Worm (Caenorhabditis elegans) whole organism, L1 larva: ENCODE measurements around the gene trm-2A.
A peak's percentile ranks its signal among the peaks of the same experiment; 100 is the strongest.

ENCODE experiments used
- C16A3.4 ChIP-seq: fragments of 150-350 bp; optimal IDR thresholded peaks from 2 replicates; lab custom pipeline; 2014; ENCODE audit warnings: missing biosample characterization, missing genetic modification characterization
- C34B4.2 ChIP-seq: sonication (generic microtip); optimal IDR thresholded peaks from 2 replicates; lab custom pipeline; 2017; ENCODE audit warnings: mild to moderate bottlenecking, missing genetic modification characterization, missing compliant biosample characterization
- F16B12.6 ChIP-seq: fragments of 150-350 bp; optimal IDR thresholded peaks from 2 replicates; lab custom pipeline; 2014; ENCODE audit warnings: missing biosample characterization, missing genetic modification characterization
- aly-2 ChIP-seq: fragments of 150-350 bp; optimal IDR thresholded peaks from 2 replicates; lab custom pipeline; 2014; ENCODE audit warnings: missing biosample characterization, missing genetic modification characterization
- ceh-63 ChIP-seq: fragments of 200-800 bp; sonication (Bioruptor generic); optimal IDR thresholded peaks from 2 replicates; lab custom pipeline; 2018; ENCODE audit warnings: mild to moderate bottlenecking, missing genetic modification characterization, missing compliant biosample characterization
- ceh-8 ChIP-seq: fragments of 200-800 bp; sonication (Bioruptor generic); optimal IDR thresholded peaks from 2 replicates; lab custom pipeline; 2018; ENCODE audit warnings: mild to moderate bottlenecking, missing genetic modification characterization, moderate library complexity, missing compliant biosample characterization
- ceh-82 ChIP-seq, 3 experiments: fragments of 150-350 bp in 1 of 3; sonication (generic microtip) in 2 of 3; optimal IDR thresholded peaks; 2 replicates each; lab custom pipeline; 2014 to 2017; ENCODE audit warnings: missing biosample characterization in 3 of 3, missing genetic modification characterization in 3 of 3
- ceh-88 ChIP-seq: fragments of 200-800 bp; sonication (Bioruptor generic); IDR thresholded peaks from 2 replicates; pipeline ENCODE4 v1.3.6; 2022; ENCODE audit warnings: missing genetic modification characterization, missing compliant biosample characterization
- ces-1 ChIP-seq: fragments of 150-350 bp; optimal IDR thresholded peaks from 2 replicates; lab custom pipeline; 2014; ENCODE audit warnings: missing biosample characterization, missing genetic modification reagents, missing genetic modification characterization
- efl-1 ChIP-seq, 4 experiments: fragments of 150-350 bp; optimal IDR thresholded peaks in 3 of 4; peaks in 1 of 4; 1 replicate in 1 of 4; 2 replicates in 3 of 4; lab custom pipeline; 2014; ENCODE audit warnings: missing biosample characterization in 2 of 4, missing genetic modification characterization in 2 of 4, missing genetic modification reagents in 2 of 4
- egl-13 ChIP-seq: sonication (generic microtip); optimal IDR thresholded peaks from 2 replicates; lab custom pipeline; 2016; ENCODE audit warnings: missing genotype, missing genetic modification reagents, missing genetic modification characterization, missing compliant biosample characterization
- egl-27 ChIP-seq, 2 experiments: fragments of 150-350 bp in 1 of 2; sonication (generic microtip); optimal IDR thresholded peaks; 3 replicates each; lab custom pipeline; 2017 to 2018; ENCODE audit warnings: missing biosample characterization in 2 of 2, missing genetic modification characterization in 2 of 2, missing genetic modification reagents in 2 of 2
- elt-2 ChIP-seq: sonication (generic microtip); optimal IDR thresholded peaks from 2 replicates; lab custom pipeline; 2016; ENCODE audit warnings: missing genetic modification characterization, mild to moderate bottlenecking, inconsistent platforms, missing compliant biosample characterization, missing genetic modification reagents
- elt-3 ChIP-seq, 6 experiments: fragments of 150-350 bp in 1 of 6; sonication (generic microtip); optimal IDR thresholded peaks; 2 replicates each; lab custom pipeline; 2017 to 2018; ENCODE audit warnings: missing biosample characterization in 6 of 6, missing genetic modification characterization in 6 of 6, inconsistent platforms in 1 of 6
- fkh-8 ChIP-seq: sonication (generic microtip); optimal IDR thresholded peaks from 2 replicates; lab custom pipeline; 2016; ENCODE audit warnings: mild to moderate bottlenecking, missing genetic modification characterization, missing compliant biosample characterization
- fos-1 ChIP-seq: fragments of 150-350 bp; optimal IDR thresholded peaks from 2 replicates; lab custom pipeline; 2014; ENCODE audit warnings: missing biosample characterization, missing genetic modification characterization
- hlh-17 ChIP-seq: fragments of 200-800 bp; sonication (Bioruptor generic); optimal IDR thresholded peaks from 2 replicates; lab custom pipeline; 2018; ENCODE audit warnings: missing genetic modification characterization, mild to moderate bottlenecking, missing compliant biosample characterization, moderate library complexity, borderline replicate concordance
- hpl-2 ChIP-seq: fragments of 150-350 bp; optimal IDR thresholded peaks from 2 replicates; lab custom pipeline; 2014; ENCODE audit warnings: missing biosample characterization, missing genetic modification reagents, missing genetic modification characterization
- irx-1 ChIP-seq: sonication (generic microtip); optimal IDR thresholded peaks from 2 replicates; lab custom pipeline; 2016; ENCODE audit warnings: missing genetic modification characterization, missing compliant biosample characterization
- jun-1 ChIP-seq: fragments of 150-350 bp; optimal IDR thresholded peaks from 2 replicates; lab custom pipeline; 2014; ENCODE audit warnings: missing biosample characterization, missing genetic modification reagents, missing genetic modification characterization
- lin-14 ChIP-seq: fragments of 200-800 bp; sonication (Bioruptor generic); optimal IDR thresholded peaks from 2 replicates; lab custom pipeline; 2018; ENCODE audit warnings: mild to moderate bottlenecking, missing genetic modification characterization, moderate library complexity, missing compliant biosample characterization
- lin-15B ChIP-seq: fragments of 150-350 bp; sonication (generic microtip); optimal IDR thresholded peaks from 3 replicates; lab custom pipeline; 2014; ENCODE audit warnings: missing biosample characterization, missing genetic modification characterization
- lin-35 ChIP-seq, 2 experiments: fragments of 150-350 bp; optimal IDR thresholded peaks; 2 replicates each; lab custom pipeline; 2014; ENCODE audit warnings: missing biosample characterization in 2 of 2, missing genetic modification characterization in 2 of 2, missing genetic modification reagents in 2 of 2
- lir-3 ChIP-seq: sonication (generic microtip); optimal IDR thresholded peaks from 2 replicates; lab custom pipeline; 2016; ENCODE audit warnings: mild to moderate bottlenecking, missing genetic modification characterization, moderate library complexity, missing compliant biosample characterization; ENCODE audit not compliant: poor library complexity
- lsy-2 ChIP-seq, 2 experiments: fragments of 150-350 bp; optimal IDR thresholded peaks; 2 replicates each; lab custom pipeline; 2014; ENCODE audit warnings: missing biosample characterization in 2 of 2, missing genetic modification characterization in 2 of 2
- mab-9 ChIP-seq: fragments of 200-800 bp; sonication (Bioruptor generic); IDR thresholded peaks from 2 replicates; pipeline ENCODE4 v1.3.6; 2022; ENCODE audit warnings: missing genetic modification reagents, missing genetic modification characterization, missing compliant biosample characterization
- mdl-1 ChIP-seq, 2 experiments: fragments of 150-350 bp; optimal IDR thresholded peaks; 2 replicates each; lab custom pipeline; 2014 to 2017; ENCODE audit warnings: missing biosample characterization in 2 of 2, missing genetic modification characterization in 2 of 2, inconsistent platforms in 1 of 2
- mef-2 ChIP-seq: fragments of 150-350 bp; optimal IDR thresholded peaks from 2 replicates; lab custom pipeline; 2014; ENCODE audit warnings: missing biosample characterization, missing genetic modification characterization
- mep-1 ChIP-seq: fragments of 150-350 bp; optimal IDR thresholded peaks from 2 replicates; lab custom pipeline; 2014; ENCODE audit warnings: missing biosample characterization, missing genetic modification characterization
- nhr-11 ChIP-seq: fragments of 150-350 bp; optimal IDR thresholded peaks from 2 replicates; lab custom pipeline; 2014; ENCODE audit warnings: missing biosample characterization, missing genetic modification characterization
- nhr-12 ChIP-seq: sonication (generic microtip); optimal IDR thresholded peaks from 2 replicates; lab custom pipeline; 2017; ENCODE audit warnings: missing biosample characterization, missing genetic modification characterization
- nhr-19 ChIP-seq: fragments of 200-800 bp; sonication (Bioruptor generic); conservative IDR thresholded peaks from 2 replicates; pipeline ENCODE4 v1.3.6; 2022; ENCODE audit warnings: missing genetic modification characterization, missing compliant biosample characterization
- nhr-237 ChIP-seq: fragments of 150-350 bp; optimal IDR thresholded peaks from 2 replicates; lab custom pipeline; 2014; ENCODE audit warnings: missing biosample characterization, missing genetic modification characterization
- nhr-28 ChIP-seq: fragments of 150-350 bp; optimal IDR thresholded peaks from 2 replicates; lab custom pipeline; 2014; ENCODE audit warnings: missing biosample characterization, missing genetic modification characterization
- nhr-47 ChIP-seq: sonication (generic microtip); optimal IDR thresholded peaks from 2 replicates; lab custom pipeline; 2016; ENCODE audit warnings: mild to moderate bottlenecking, missing genetic modification characterization, moderate library complexity, missing compliant biosample characterization
- nhr-76 ChIP-seq: sonication (generic microtip); optimal IDR thresholded peaks from 2 replicates; lab custom pipeline; 2017; ENCODE audit warnings: missing biosample characterization, missing genetic modification characterization
- nhr-77 ChIP-seq: fragments of 150-350 bp; optimal IDR thresholded peaks from 2 replicates; lab custom pipeline; 2014; ENCODE audit warnings: missing biosample characterization, missing genetic modification characterization
- nhr-84 ChIP-seq: sonication (generic microtip); optimal IDR thresholded peaks from 2 replicates; lab custom pipeline; 2017; ENCODE audit warnings: missing biosample characterization, missing genetic modification characterization
- pag-3 ChIP-seq: sonication (generic microtip); optimal IDR thresholded peaks from 2 replicates; lab custom pipeline; 2017; ENCODE audit warnings: missing genetic modification characterization, mild to moderate bottlenecking, missing compliant biosample characterization, antibody characterized with exemption, borderline replicate concordance; ENCODE audit not compliant: insufficient read depth
- pax-3 ChIP-seq: fragments of 200-800 bp; sonication (Bioruptor generic); optimal IDR thresholded peaks from 2 replicates; lab custom pipeline; 2018; ENCODE audit warnings: mild to moderate bottlenecking, missing genetic modification characterization, moderate library complexity, missing compliant biosample characterization
- rnt-1 ChIP-seq: sonication (generic microtip); optimal IDR thresholded peaks from 2 replicates; lab custom pipeline; 2016; ENCODE audit warnings: mild to moderate bottlenecking, missing genetic modification characterization, moderate library complexity, missing compliant biosample characterization
- snu-23 ChIP-seq: sonication (generic microtip); optimal IDR thresholded peaks from 2 replicates; lab custom pipeline; 2016; ENCODE audit warnings: missing genetic modification characterization, missing compliant biosample characterization
- sox-4 ChIP-seq: sonication (generic microtip); optimal IDR thresholded peaks from 2 replicates; lab custom pipeline; 2016; ENCODE audit warnings: missing genetic modification characterization, missing compliant biosample characterization
- sup-37 ChIP-seq: fragments of 200-800 bp; sonication (Bioruptor generic); optimal IDR thresholded peaks from 2 replicates; lab custom pipeline; 2018; ENCODE audit warnings: mild to moderate bottlenecking, missing genetic modification characterization, missing compliant biosample characterization
- swsn-7 ChIP-seq: sonication (generic microtip); optimal IDR thresholded peaks from 2 replicates; lab custom pipeline; 2016; ENCODE audit warnings: missing genetic modification characterization, missing compliant biosample characterization
- unc-130 ChIP-seq: fragments of 150-350 bp; optimal IDR thresholded peaks from 2 replicates; lab custom pipeline; 2017; ENCODE audit warnings: missing biosample characterization, missing genetic modification characterization, inconsistent platforms
- unc-30 ChIP-seq: sonication (generic microtip); optimal IDR thresholded peaks from 2 replicates; lab custom pipeline; 2017; ENCODE audit warnings: missing biosample characterization, missing genetic modification characterization
- unc-62 ChIP-seq: fragments of 150-350 bp; optimal IDR thresholded peaks from 2 replicates; lab custom pipeline; 2014; ENCODE audit warnings: missing biosample characterization, missing genetic modification reagents, missing genetic modification characterization
- unc-98 ChIP-seq: fragments of 200-800 bp; sonication (Bioruptor generic); IDR thresholded peaks from 2 replicates; pipeline ENCODE4 v1.3.6; 2022; ENCODE audit warnings: missing genetic modification characterization, missing compliant biosample characterization
- vab-15 ChIP-seq: sonication (generic microtip); optimal IDR thresholded peaks from 2 replicates; lab custom pipeline; 2017; ENCODE audit warnings: missing genotype, mild to moderate bottlenecking, missing genetic modification characterization, missing compliant biosample characterization
- zip-4 ChIP-seq: fragments of 200-800 bp; sonication (Bioruptor generic); optimal IDR thresholded peaks from 2 replicates; lab custom pipeline; 2018; ENCODE audit warnings: mild to moderate bottlenecking, missing genetic modification characterization, moderate library complexity, missing compliant biosample characterization
- ztf-11 ChIP-seq, 2 experiments: sonication (generic microtip); optimal IDR thresholded peaks; 2 replicates each; lab custom pipeline; 2016 to 2017; ENCODE audit warnings: missing genetic modification characterization in 2 of 2, missing biosample characterization in 1 of 2, missing compliant biosample characterization in 1 of 2
- ztf-4 ChIP-seq: fragments of 150-350 bp; optimal IDR thresholded peaks from 2 replicates; lab custom pipeline; 2014; ENCODE audit warnings: missing biosample characterization, missing genetic modification characterization

trm-2A gene

DNA sequence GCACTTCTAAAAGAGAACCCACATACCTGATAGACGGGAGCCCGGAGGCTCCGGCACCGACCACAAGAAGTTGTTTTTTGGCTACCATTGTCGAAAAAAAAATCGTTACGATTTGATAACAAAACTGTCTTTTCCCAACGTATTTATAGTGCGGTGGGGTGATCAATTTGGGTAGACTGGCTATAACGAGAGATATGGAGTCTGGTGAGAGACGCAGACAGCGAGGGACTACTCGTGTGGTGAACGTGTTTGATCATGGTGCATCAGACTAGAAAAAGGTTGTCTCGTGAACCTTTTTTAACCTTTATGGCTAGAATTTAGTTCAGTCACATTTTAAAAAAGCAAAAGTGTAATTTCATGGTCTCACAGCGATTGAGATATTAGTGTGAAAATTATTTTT, 1.3 kb upstream of the trm-2A start, which contains the start of gene fmo-5 (continued):
- TF ChIP-seq lin-15B (tag; lab: Kevin White, UChicago) (no peak), ztf-4 (tag; lab: Kevin White, UChicago) (peak; percentile 1), lsy-2 (tag; optimal IDR thresholded peaks at IDR 0.05; lab: Kevin White, UChicago) (no peak), mdl-1 (tag; optimal IDR thresholded peaks at IDR 0.05; lab: Kevin White, UChicago) (peak in 1 of 2 experiments; percentile 73), nhr-12 (no peak), vab-15 (tag; lab: Kevin White, UChicago) (no peak), snu-23 (GFP tag; lab: Kevin White, UChicago) (peak; percentile 64), elt-3 (tag; optimal IDR thresholded peaks at IDR 0.05; lab: Kevin White, UChicago) (peak in 3 of 6 experiments; percentile 18 to 60 (median 42)), sup-37 (GFP tag; lab: Kevin White, UChicago) (no peak), nhr-84 (tag; lab: Kevin White, UChicago) (no peak), egl-27 (tag; optimal IDR thresholded peaks at IDR 0.05; lab: Kevin White, UChicago) (no peak), egl-13 (tag; lab: Kevin White, UChicago) (no peak), pag-3 (tag; lab: Kevin White, UChicago) (no peak), lir-3 (tag; lab: Kevin White, UChicago) (no peak), jun-1 (no peak), nhr-76 (tag; lab: Kevin White, UChicago) (no peak), swsn-7 (tag; lab: Kevin White, UChicago) (no peak), nhr-77 (tag; lab: Kevin White, UChicago) (no peak), aly-2 (tag; lab: Kevin White, UChicago) (no peak), mep-1 (tag; lab: Kevin White, UChicago) (no peak), sox-4 (tag; lab: Kevin White, UChicago) (no peak), nhr-11 (tag; lab: Kevin White, UChicago) (no peak), ceh-88 (no peak), ceh-8 (no peak), ces-1 (GFP tag; lab: Kevin White, UChicago) (no peak), hlh-17 (GFP tag; lab: Kevin White, UChicago) (no peak), unc-130 (tag; lab: Kevin White, UChicago) (no peak), unc-98 (no peak), unc-30 (tag; lab: Kevin White, UChicago) (no peak), ceh-63 (GFP tag; lab: Kevin White, UChicago) (no peak), nhr-237 (tag; lab: Kevin White, UChicago) (no peak), lin-35 (GFP tag; optimal IDR thresholded peaks at IDR 0.05; lab: Kevin White, UChicago) (peak; percentile 48 to 78), nhr-19 (GFP tag; lab: Robert Waterston, UW) (no peak), nhr-47 (tag; lab: Kevin White, UChicago) (peak; percentile 35), lin-14 (no peak), pax-3 (no peak), elt-2 (peak; percentile 49), mab-9 (GFP tag; lab: Robert Waterston, UW) (no peak), zip-4 (GFP tag; lab: Kevin White, UChicago) (no peak), hpl-2 (GFP tag; lab: Kevin White, UChicago) (no peak), mef-2 (no peak), fkh-8 (tag; lab: Kevin White, UChicago) (no peak), rnt-1 (peak; percentile 46), irx-1 (no peak), efl-1 (optimal IDR thresholded peaks at IDR 0.05; lab: Kevin White, UChicago) (peak; percentile 42 to 65), efl-1 (GFP tag; optimal IDR thresholded peaks at IDR 0.05 in 1 of 2; lab: Kevin White, UChicago) (peak; percentile 60 to 97), C34B4.2 (no peak), fos-1 (no peak), ceh-82 (tag; optimal IDR thresholded peaks at IDR 0.05; lab: Kevin White, UChicago) (no peak), nhr-28 (no peak), ztf-11 (tag; optimal IDR thresholded peaks at IDR 0.05; lab: Kevin White, UChicago) (no peak), F16B12.6 (tag; lab: Kevin White, UChicago) (peak; percentile 15), C16A3.4 (no peak), unc-62 (GFP tag; lab: Kevin White, UChicago) (no peak)
